Fruit fly (Drosophila melanogaster): ENCODE data around the gene smp-30.

smp-30 gene

DNA sequence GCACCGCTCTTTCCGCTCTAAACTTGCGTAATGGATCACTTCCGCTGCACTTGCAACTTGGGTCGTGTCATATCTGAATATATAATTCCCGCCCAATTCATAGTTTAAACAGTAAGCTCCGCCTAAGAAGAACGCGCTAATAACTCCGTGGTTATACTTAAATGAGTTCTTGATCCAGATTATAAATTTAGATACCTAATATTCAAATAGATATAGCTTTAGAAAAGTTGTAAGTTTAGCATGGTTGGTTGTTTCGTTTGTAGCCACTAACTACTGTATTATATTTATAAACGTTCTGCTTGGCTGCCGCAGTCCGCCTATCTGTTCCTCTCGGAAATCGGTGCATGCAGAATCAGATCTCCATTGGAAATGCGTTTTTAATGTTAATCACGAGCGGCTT, 8.1 kb downstream of the smp-30 start (continued):
- TF ChIP-seq Hr83 (GFP tag; optimal IDR thresholded peaks at IDR 0.05; ENCODE audit: poor library complexity, severe bottlenecking) (no peak), brk (GFP tag; optimal IDR thresholded peaks at IDR 0.05) (peak; percentile 14), CG32264 (GFP tag; optimal IDR thresholded peaks at IDR 0.05) (no peak), Dfd (GFP tag; optimal IDR thresholded peaks at IDR 0.05) (no peak), Mio (GFP tag; optimal IDR thresholded peaks at IDR 0.05) (no peak), OdsH (GFP tag; optimal IDR thresholded peaks at IDR 0.05) (no peak), Sp1 (GFP tag; optimal IDR thresholded peaks at IDR 0.05) (peak; percentile 13), sage (GFP tag; optimal IDR thresholded peaks at IDR 0.05) (no peak), N (GFP tag; optimal IDR thresholded peaks at IDR 0.05) (no peak), rgr (GFP tag; optimal IDR thresholded peaks at IDR 0.05) (peak; percentile 6)

DNA sequence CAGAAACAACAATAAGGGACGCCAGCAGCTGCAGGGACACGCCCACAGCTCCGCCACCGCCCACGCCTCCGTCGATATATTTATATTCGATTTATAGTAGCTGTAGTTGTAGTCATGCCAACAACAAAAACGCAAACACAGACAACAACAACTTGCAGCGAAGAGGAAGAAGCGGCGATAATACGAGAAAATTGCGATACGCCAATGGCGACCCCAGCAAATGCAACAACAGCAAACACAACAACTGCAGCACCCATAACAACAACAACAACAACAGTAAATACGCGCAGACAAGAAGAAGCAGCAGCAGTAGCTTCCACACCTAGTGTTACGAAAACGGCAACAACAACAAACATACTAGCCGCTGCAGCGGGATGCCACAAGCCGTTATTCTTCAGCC, 9.0 kb downstream of the smp-30 start:
- TF ChIP-seq Sp1 (GFP tag; optimal IDR thresholded peaks at IDR 0.05) (no peak), GATAd (GFP tag; optimal IDR thresholded peaks at IDR 0.05) (no peak), N (GFP tag; optimal IDR thresholded peaks at IDR 0.05) (no peak), Dfd (GFP tag; optimal IDR thresholded peaks at IDR 0.05) (peak; percentile 57), lola (GFP tag; optimal IDR thresholded peaks at IDR 0.05) (no peak)

DNA sequence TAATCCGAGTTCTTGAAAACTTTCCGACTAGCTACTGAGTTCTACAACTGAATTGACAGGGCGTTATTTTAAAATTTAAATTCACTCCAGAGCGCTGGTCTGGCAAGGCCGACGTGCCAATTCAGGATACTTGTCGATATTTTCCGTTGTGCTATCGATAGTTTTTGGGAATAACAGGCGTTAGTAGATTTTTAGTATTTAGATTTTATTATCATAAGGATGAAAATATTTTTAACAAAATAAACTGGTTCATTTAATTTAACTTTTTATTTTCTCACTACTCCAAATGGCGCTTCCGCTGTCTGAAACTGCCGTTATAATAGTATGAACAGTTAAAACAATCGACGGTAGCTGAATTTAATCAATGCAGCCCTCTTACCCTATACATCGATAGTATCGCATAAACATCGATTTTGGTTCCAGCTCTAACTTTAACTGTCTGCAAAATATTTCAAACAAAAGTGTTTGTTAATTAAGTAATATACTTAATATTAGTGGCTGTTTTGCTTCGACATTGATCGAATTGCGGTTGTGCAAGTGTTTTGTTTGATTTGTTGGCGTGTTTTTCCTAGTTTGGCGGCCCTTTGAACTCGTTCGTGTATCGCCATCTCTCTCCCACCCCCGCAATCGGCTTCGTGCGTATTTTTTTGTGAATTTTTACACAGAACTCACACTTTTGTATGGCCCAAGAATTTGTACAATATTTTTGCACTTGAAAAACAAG, 9.7 kb downstream of the smp-30 start, which contains the start of the genes eff and jvl:
Gene eff (minus strand): TSS at position 128 of the 724 bp plus-strand sequence.
Gene jvl (plus strand): TSS at position 391 of the 724 bp plus-strand sequence.
- TF ChIP-seq tai (GFP tag; optimal IDR thresholded peaks at IDR 0.05) (peak; percentile 73), Mio (GFP tag; optimal IDR thresholded peaks at IDR 0.05) (no peak), rgr (GFP tag; optimal IDR thresholded peaks at IDR 0.05) (peak; percentile 43), CrebA (GFP tag; optimal IDR thresholded peaks at IDR 0.05; ENCODE audit: borderline replicate concordance) (no peak), h (GFP tag; optimal IDR thresholded peaks at IDR 0.05) (peak; percentile 53), woc (GFP tag; optimal IDR thresholded peaks at IDR 0.05) (peak; percentile 43), dmrt93B (GFP tag; optimal IDR thresholded peaks at IDR 0.05) (no peak), sage (GFP tag; optimal IDR thresholded peaks at IDR 0.05) (peak; percentile 64), OdsH (GFP tag; optimal IDR thresholded peaks at IDR 0.05) (no peak), Hr78 (GFP tag; optimal IDR thresholded peaks at IDR 0.05) (no peak), pan (optimal IDR thresholded peaks at IDR 0.05) (no peak), brk (GFP tag; optimal IDR thresholded peaks at IDR 0.05) (peak; percentile 86), ey (GFP tag; optimal IDR thresholded peaks at IDR 0.05) (peak; percentile 29), sv (GFP tag; optimal IDR thresholded peaks at IDR 0.05) (peak; percentile 18), Hr83 (GFP tag; optimal IDR thresholded peaks at IDR 0.05; ENCODE audit: poor library complexity, severe bottlenecking) (peak; percentile 82), Hnf4 (GFP tag; optimal IDR thresholded peaks at IDR 0.05) (peak; percentile 75), Dfd (GFP tag; optimal IDR thresholded peaks at IDR 0.05) (no peak), foxo (GFP tag; optimal IDR thresholded peaks at IDR 0.05) (peak in 1 of 2 experiments; percentile 48), dsf (GFP tag; optimal IDR thresholded peaks at IDR 0.05; ENCODE audit: borderline replicate concordance) (peak; percentile 59), dl (GFP tag; optimal IDR thresholded peaks at IDR 0.05; ENCODE audit: insufficient read depth in 1 of 2, partially characterized antibody in 2 of 2) (no peak), psq (GFP tag; optimal IDR thresholded peaks at IDR 0.05) (no peak), fru (GFP tag; optimal IDR thresholded peaks at IDR 0.05) (peak; percentile 10), N (GFP tag; optimal IDR thresholded peaks at IDR 0.05) (no peak), Rel (GFP tag; optimal IDR thresholded peaks at IDR 0.05) (no peak), Rel (tag; optimal IDR thresholded peaks at IDR 0.05) (peak; percentile 17), usp (GFP tag; optimal IDR thresholded peaks at IDR 0.05) (no peak), HLH106 (tag; optimal IDR thresholded peaks at IDR 0.05) (peak; percentile 20), br (GFP tag; optimal IDR thresholded peaks at IDR 0.05) (no peak)

DNA sequence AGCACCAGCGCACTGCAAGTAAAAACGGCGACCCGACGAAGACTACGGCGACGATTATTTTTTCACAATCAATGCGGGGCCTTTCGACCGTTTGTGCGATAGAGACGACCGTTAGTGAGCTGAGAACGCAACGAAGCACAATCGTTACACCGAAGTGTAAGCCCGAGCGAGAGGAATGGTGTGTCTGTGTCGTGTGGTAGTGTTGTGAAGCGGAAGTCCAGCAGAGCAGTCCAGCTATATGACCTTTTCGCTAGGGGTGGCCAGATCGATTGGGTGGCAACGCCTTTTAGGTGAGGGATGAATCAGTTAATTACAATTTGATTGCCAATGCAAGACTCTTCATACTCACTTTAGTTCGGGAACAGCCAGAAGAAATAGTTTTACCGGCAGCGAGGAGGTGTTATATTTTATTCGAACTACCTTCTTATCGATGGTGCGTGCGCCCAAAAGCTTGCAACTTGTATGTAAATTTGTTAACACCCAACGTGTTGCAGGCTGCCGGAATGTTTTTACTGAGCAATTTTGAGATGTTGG, 10.3 kb downstream of the smp-30 start:
- TF ChIP-seq ey (GFP tag; optimal IDR thresholded peaks at IDR 0.05) (peak; percentile 29), br (GFP tag; optimal IDR thresholded peaks at IDR 0.05) (peak; percentile 76), Vsx2 (GFP tag; optimal IDR thresholded peaks at IDR 0.05; ENCODE audit: partially characterized antibody) (peak; percentile 71), HLH106 (tag; optimal IDR thresholded peaks at IDR 0.05) (peak; percentile 67), CG9705 (GFP tag; optimal IDR thresholded peaks at IDR 0.05) (peak; percentile 66), CG32264 (GFP tag; optimal IDR thresholded peaks at IDR 0.05) (no peak), Myc (optimal IDR thresholded peaks at IDR 0.05) (peak; percentile 44), jim (GFP tag; optimal IDR thresholded peaks at IDR 0.05) (peak; percentile 81), GATAd (GFP tag; optimal IDR thresholded peaks at IDR 0.05) (no peak), Hr83 (GFP tag; optimal IDR thresholded peaks at IDR 0.05; ENCODE audit: poor library complexity, severe bottlenecking) (peak; percentile 96), pan (optimal IDR thresholded peaks at IDR 0.05) (no peak), brk (GFP tag; optimal IDR thresholded peaks at IDR 0.05) (peak; percentile 29), Rel (GFP tag; optimal IDR thresholded peaks at IDR 0.05) (no peak), Rel (tag; optimal IDR thresholded peaks at IDR 0.05) (peak; percentile 82), h (GFP tag; optimal IDR thresholded peaks at IDR 0.05) (peak; percentile 86), CrebA (GFP tag; optimal IDR thresholded peaks at IDR 0.05; ENCODE audit: borderline replicate concordance) (no peak), Hnf4 (GFP tag; optimal IDR thresholded peaks at IDR 0.05) (peak; percentile 80), Abd-B (GFP tag; optimal IDR thresholded peaks at IDR 0.05) (no peak), Hr78 (GFP tag; optimal IDR thresholded peaks at IDR 0.05) (peak; percentile 19), rgr (GFP tag; optimal IDR thresholded peaks at IDR 0.05) (peak; percentile 75), sv (GFP tag; optimal IDR thresholded peaks at IDR 0.05) (peak; percentile 26), dmrt93B (GFP tag; optimal IDR thresholded peaks at IDR 0.05) (peak; percentile 59), sage (GFP tag; optimal IDR thresholded peaks at IDR 0.05) (no peak), OdsH (GFP tag; optimal IDR thresholded peaks at IDR 0.05) (no peak), dl (GFP tag; optimal IDR thresholded peaks at IDR 0.05; ENCODE audit: insufficient read depth in 1 of 2, partially characterized antibody in 2 of 2) (peak in 1 of 2 experiments; percentile 5), psq (GFP tag; optimal IDR thresholded peaks at IDR 0.05) (peak; percentile 7), Dif (GFP tag; optimal IDR thresholded peaks at IDR 0.05; ENCODE audit: partially characterized antibody) (peak; percentile 68), dsf (GFP tag; optimal IDR thresholded peaks at IDR 0.05; ENCODE audit: borderline replicate concordance) (no peak)

Measured in whole organism, wandering third instar larva.